Fruit fly (Drosophila melanogaster): ENCODE measurements around the gene CG14658.

The CG14658 gene

dm6 chr3R:4809944-4810653 lies 20.2 kb downstream of the CG14658 start (continued):
- TF ChIP-seq CG11294 (GFP tag; IDR thresholded peaks at IDR 0.05) (no peak), Eip78C (GFP tag) (peak; percentile 74), CG11762 (GFP tag; optimal IDR thresholded peaks at IDR 0.05; ENCODE audit: insufficient read depth) (no peak), Smox (GFP tag; optimal IDR thresholded peaks at IDR 0.05) (no peak), CG10669 (GFP tag; optimal IDR thresholded peaks at IDR 0.05) (no peak), Eip93F (GFP tag; optimal IDR thresholded peaks at IDR 0.05) (peak; percentile 84), CG9139 (GFP tag; optimal IDR thresholded peaks at IDR 0.05) (peak; percentile 35), fd85E (GFP tag; optimal IDR thresholded peaks at IDR 0.05) (no peak), CG6163 (GFP tag; IDR thresholded peaks at IDR 0.05) (peak; percentile 77), CG6808 (GFP tag; optimal IDR thresholded peaks at IDR 0.05) (peak; percentile 56), CG34406 (GFP tag; optimal IDR thresholded peaks at IDR 0.05) (no peak), Hr38 (GFP tag; optimal IDR thresholded peaks at IDR 0.05) (no peak), Sox15 (GFP tag; optimal IDR thresholded peaks at IDR 0.05) (no peak), svp (GFP tag) (peak; percentile 47), Blimp-1 (GFP tag; optimal IDR thresholded peaks at IDR 0.05) (peak; percentile 58), Ets96B (tag; optimal IDR thresholded peaks at IDR 0.05) (peak; percentile 4)

dm6 chr3R:4807582-4807981 lies 22.7 kb downstream of the CG14658 start:
- TF ChIP-seq Hr4 (GFP tag; optimal IDR thresholded peaks at IDR 0.05): no peak
- peak; percentile 30 for TF ChIP-seq Eip75B (GFP tag; optimal IDR thresholded peaks at IDR 0.05)
- TF ChIP-seq fkh (GFP tag; optimal IDR thresholded peaks at IDR 0.05): peak; percentile 32
- TF ChIP-seq spab (GFP tag; optimal IDR thresholded peaks at IDR 0.05): no peak
- no peak for TF ChIP-seq CG9139 (GFP tag; optimal IDR thresholded peaks at IDR 0.05)
- TF ChIP-seq CG31627 (GFP tag; optimal IDR thresholded peaks at IDR 0.05): no peak
- TF ChIP-seq topi (GFP tag; optimal IDR thresholded peaks at IDR 0.05): no peak
- no peak for TF ChIP-seq Eip93F (GFP tag; optimal IDR thresholded peaks at IDR 0.05)

- TF ChIP-seq CG11294 (GFP tag; IDR thresholded peaks at IDR 0.05): no peak
- TF ChIP-seq CG6792 (GFP tag; optimal IDR thresholded peaks at IDR 0.05): peak; percentile 42
- TF ChIP-seq pdm3 (GFP tag; optimal IDR thresholded peaks at IDR 0.05): peak; percentile 11
- no peak for TF ChIP-seq lz (GFP tag; optimal IDR thresholded peaks at IDR 0.05)
- TF ChIP-seq CG34406 (GFP tag; optimal IDR thresholded peaks at IDR 0.05): peak; percentile 42
- TF ChIP-seq CG15336 (GFP tag; IDR thresholded peaks at IDR 0.05): peak; percentile 48; the same call in 1 of the 2 replicates
- TF ChIP-seq Sox102F (GFP tag; optimal IDR thresholded peaks at IDR 0.05): peak; percentile 52
- no peak for TF ChIP-seq CG1621 (tag; optimal IDR thresholded peaks at IDR 0.05)
- TF ChIP-seq vri (GFP tag; optimal IDR thresholded peaks at IDR 0.05): peak; percentile 68
- no peak for TF ChIP-seq CG31627 (GFP tag; optimal IDR thresholded peaks at IDR 0.05)
- no peak for TF ChIP-seq CG10669 (GFP tag; optimal IDR thresholded peaks at IDR 0.05)
- TF ChIP-seq spab (GFP tag; optimal IDR thresholded peaks at IDR 0.05): no peak
- peak; percentile 45 for TF ChIP-seq dsx (GFP tag; optimal IDR thresholded peaks at IDR 0.05; ENCODE audit: poor library complexity, severe bottlenecking)
- TF ChIP-seq CG3919 (GFP tag; optimal IDR thresholded peaks at IDR 0.05): peak; percentile 66
- TF ChIP-seq cyc (GFP tag; optimal IDR thresholded peaks at IDR 0.05): no peak
- peak; percentile 52 for TF ChIP-seq CG8632 (GFP tag; optimal IDR thresholded peaks at IDR 0.05)
- TF ChIP-seq CG11902 (GFP tag; optimal IDR thresholded peaks at IDR 0.05): no peak
- TF ChIP-seq Sox15 (GFP tag; optimal IDR thresholded peaks at IDR 0.05): no peak
- peak; percentile 46; the same call in 1 of the 3 replicates for TF ChIP-seq CG6163 (GFP tag; IDR thresholded peaks at IDR 0.05)
- TF ChIP-seq Blimp-1 (GFP tag; optimal IDR thresholded peaks at IDR 0.05): no peak
- TF ChIP-seq Ets21C (GFP tag; optimal IDR thresholded peaks at IDR 0.05): no peak
- no peak for TF ChIP-seq dac (GFP tag; optimal IDR thresholded peaks at IDR 0.05)
- peak; percentile 49 for TF ChIP-seq CG6808 (GFP tag; optimal IDR thresholded peaks at IDR 0.05)
- peak; percentile 26 for TF ChIP-seq Eip75B (GFP tag; optimal IDR thresholded peaks at IDR 0.05)
- no peak for TF ChIP-seq Eip93F (GFP tag; optimal IDR thresholded peaks at IDR 0.05)
- no peak for TF ChIP-seq Hr4 (GFP tag; optimal IDR thresholded peaks at IDR 0.05)
- peak; percentile 46 for TF ChIP-seq achi (GFP tag; optimal IDR thresholded peaks at IDR 0.05)
- TF ChIP-seq CG7368 (GFP tag; optimal IDR thresholded peaks at IDR 0.05): peak; percentile 32
- TF ChIP-seq eg (GFP tag; IDR thresholded peaks at IDR 0.05): peak; percentile 40; the same call in 1 of the 3 replicates
- no peak for TF ChIP-seq CG8319 (GFP tag; optimal IDR thresholded peaks at IDR 0.05)
- no peak for TF ChIP-seq salr (GFP tag; optimal IDR thresholded peaks at IDR 0.05)
- no peak for TF ChIP-seq CG8119 (GFP tag; IDR thresholded peaks at IDR 0.05)
- peak; percentile 91 for TF ChIP-seq CG6854 (GFP tag; optimal IDR thresholded peaks at IDR 0.05)
- TF ChIP-seq Sox14 (GFP tag; optimal IDR thresholded peaks at IDR 0.05): peak; percentile 15
- peak; percentile 17 for TF ChIP-seq CG16779 (tag; optimal IDR thresholded peaks at IDR 0.05)
- TF ChIP-seq Eip78C (GFP tag): peak; percentile 84
Measured at dm6 chr3R:4806318-4806757, 24.0 kb downstream of the CG14658 start.

All from whole organism, prepupa.